Fruit fly (Drosophila melanogaster) whole organism, embryonic: ENCODE data around the gene Pcyt1.

Experiments used
- Aef1 ChIP-seq: fragments of 200-800 bp; sonication (Bioruptor generic); IDR thresholded peaks from 3 replicates; pipeline ENCODE4 v1.3.6; 2022; ENCODE audit warnings: missing biosample characterization, missing genetic modification characterization
- CG1024 ChIP-seq: fragments of 200-800 bp; sonication (Bioruptor generic); IDR thresholded peaks from 2 replicates; pipeline ENCODE4 v1.3.6; 2022; ENCODE audit warnings: missing biosample characterization, missing genetic modification characterization
- CG12659 ChIP-seq: fragments of 200-800 bp; sonication (Bioruptor generic); optimal IDR thresholded peaks from 3 replicates; lab custom pipeline; 2017; ENCODE audit warnings: mild to moderate bottlenecking, missing biosample characterization, missing genetic modification reagents, missing genetic modification characterization
- CG14441 ChIP-seq: fragments of 200-800 bp; sonication (Bioruptor generic); IDR thresholded peaks from 2 replicates; pipeline ENCODE4 v1.3.6; 2022; ENCODE audit warnings: missing biosample characterization, missing genetic modification characterization
- CG14860 ChIP-seq: fragments of 200-800 bp; sonication (Bioruptor generic); IDR thresholded peaks from 3 replicates; pipeline ENCODE4 v1.3.6; 2022; ENCODE audit warnings: missing biosample characterization, missing genetic modification characterization; ENCODE audit not compliant: partially characterized antibody
- CG1602 ChIP-seq: fragments of 200-800 bp; sonication (Bioruptor generic); optimal IDR thresholded peaks from 3 replicates; lab custom pipeline; 2016; ENCODE audit warnings: missing biosample characterization, missing genetic modification characterization
- CG2129 ChIP-seq: fragments of 200-800 bp; sonication (Bioruptor generic); IDR thresholded peaks from 2 replicates; pipeline ENCODE4 v1.3.6; 2022; ENCODE audit warnings: missing biosample characterization, missing genetic modification characterization; ENCODE audit not compliant: partially characterized antibody
- CG30431 ChIP-seq: fragments of 200-800 bp; sonication (Bioruptor generic); optimal IDR thresholded peaks from 2 replicates; lab custom pipeline; 2017; ENCODE audit warnings: missing biosample characterization, missing genetic modification characterization
- CG3407 ChIP-seq: fragments of 200-800 bp; sonication (Bioruptor generic); optimal IDR thresholded peaks from 2 replicates; lab custom pipeline; 2018; ENCODE audit warnings: missing biosample characterization, mild to moderate bottlenecking, missing genetic modification characterization
- CG34422 ChIP-seq: fragments of 200-800 bp; sonication (Bioruptor generic); IDR thresholded peaks from 3 replicates; pipeline ENCODE4 v1.3.6; 2022; ENCODE audit warnings: missing biosample characterization, missing genetic modification characterization
- CG4328 ChIP-seq: fragments of 200-800 bp; sonication (Bioruptor generic); optimal IDR thresholded peaks from 3 replicates; lab custom pipeline; 2017; ENCODE audit warnings: missing biosample characterization, missing genetic modification reagents, missing genetic modification characterization
- CG4404 ChIP-seq: fragments of 200-800 bp; sonication (Bioruptor generic); IDR thresholded peaks from 2 replicates; pipeline ENCODE4 v1.3.6; 2022; ENCODE audit warnings: missing biosample characterization, missing genetic modification characterization
- CG4854 ChIP-seq: fragments of 200-800 bp; sonication (Bioruptor generic); optimal IDR thresholded peaks from 2 replicates; lab custom pipeline; 2016; ENCODE audit warnings: missing biosample characterization, missing genetic modification characterization, inconsistent platforms
- CG5245 ChIP-seq: fragments of 200-800 bp; sonication (Bioruptor generic); optimal IDR thresholded peaks from 3 replicates; lab custom pipeline; 2016; ENCODE audit warnings: missing biosample characterization, missing genetic modification characterization
- CG5953 ChIP-seq: fragments of 200-800 bp; sonication (Bioruptor generic); IDR thresholded peaks from 2 replicates; pipeline ENCODE4 v1.3.6; 2022; ENCODE audit warnings: missing biosample characterization, missing genetic modification characterization
- CG6654 ChIP-seq: fragments of 200-800 bp; sonication (Bioruptor generic); optimal IDR thresholded peaks from 2 replicates; lab custom pipeline; 2017; ENCODE audit warnings: missing biosample characterization, mild to moderate bottlenecking, missing genetic modification characterization
- CG6683 ChIP-seq: fragments of 200-800 bp; sonication (Bioruptor generic); optimal IDR thresholded peaks from 2 replicates; lab custom pipeline; 2017; ENCODE audit warnings: missing biosample characterization, mild to moderate bottlenecking, missing genetic modification characterization, missing genetic modification reagents
- CG6854 ChIP-seq: fragments of 200-800 bp; sonication (Bioruptor generic); optimal IDR thresholded peaks from 3 replicates; lab custom pipeline; 2017; ENCODE audit warnings: missing biosample characterization, mild to moderate bottlenecking, missing genetic modification characterization
- CG7786 ChIP-seq: fragments of 200-800 bp; sonication (Bioruptor generic); optimal IDR thresholded peaks from 2 replicates; lab custom pipeline; 2016; ENCODE audit warnings: missing biosample characterization, missing genetic modification characterization
- Camta ChIP-seq: fragments of 200-800 bp; sonication (Bioruptor generic); optimal IDR thresholded peaks from 2 replicates; lab custom pipeline; 2016; ENCODE audit warnings: missing biosample characterization, missing genetic modification characterization
- D ChIP-seq, 2 experiments: fragments of 200-800 bp in 1 of 2; fragments of >200 bp in 1 of 2; sonication (Bioruptor generic) in 1 of 2; optimal IDR thresholded peaks; 2 replicates in 1 of 2; 3 replicates in 1 of 2; lab custom pipeline; 2017; ENCODE audit warnings: mild to moderate bottlenecking in 1 of 2, missing biosample characterization in 1 of 2, missing genetic modification characterization in 1 of 2, missing genetic modification reagents in 1 of 2
- Dek ChIP-seq: fragments of 200-800 bp; sonication (Bioruptor generic); optimal IDR thresholded peaks from 3 replicates; lab custom pipeline; 2019; ENCODE audit warnings: missing biosample characterization, mild to moderate bottlenecking, missing genetic modification characterization, moderate library complexity
- Dll ChIP-seq: fragments of 200-800 bp; sonication (Bioruptor generic); IDR thresholded peaks from 4 replicates; pipeline ENCODE4 v1.3.6; 2022; ENCODE audit warnings: missing biosample characterization, missing genetic modification characterization; ENCODE audit not compliant: partially characterized antibody
- Doc2 ChIP-seq: fragments of 200-800 bp; sonication (Bioruptor generic); IDR thresholded peaks from 2 replicates; pipeline ENCODE4 v1.3.6; 2022; ENCODE audit warnings: missing biosample characterization, missing genetic modification characterization
- Dp ChIP-seq: fragments of 200-800 bp; sonication (Bioruptor generic); optimal IDR thresholded peaks from 2 replicates; lab custom pipeline; 2018; ENCODE audit warnings: missing biosample characterization, mild to moderate bottlenecking, missing genetic modification characterization, moderate library complexity
- Eip74EF ChIP-seq, 2 experiments: fragments of 200-800 bp in 1 of 2; fragments of >200 bp in 1 of 2; sonication (Bioruptor generic) in 1 of 2; optimal IDR thresholded peaks; 2 replicates each; lab custom pipeline; 2017 to 2019; ENCODE audit warnings: missing biosample characterization in 2 of 2, missing genetic modification characterization in 2 of 2, mild to moderate bottlenecking in 1 of 2, moderate library complexity in 1 of 2
- Mad ChIP-seq: fragments of 200-800 bp; sonication (Bioruptor generic); optimal IDR thresholded peaks from 2 replicates; lab custom pipeline; 2016; ENCODE audit warnings: missing biosample characterization, missing genetic modification characterization
- Oaz ChIP-seq: fragments of 200-800 bp; sonication (Bioruptor generic); IDR thresholded peaks from 2 replicates; pipeline ENCODE4 v1.3.6; 2022; ENCODE audit warnings: missing biosample characterization, missing genetic modification characterization
- Sox100B ChIP-seq: fragments of 200-800 bp; sonication (Bioruptor generic); optimal IDR thresholded peaks from 3 replicates; lab custom pipeline; 2018; ENCODE audit warnings: missing biosample characterization, mild to moderate bottlenecking, missing genetic modification characterization
- ato ChIP-seq: fragments of 200-800 bp; sonication (Bioruptor generic); IDR thresholded peaks from 2 replicates; pipeline ENCODE4 v1.3.6; 2022; ENCODE audit warnings: missing biosample characterization, missing genetic modification characterization; ENCODE audit not compliant: partially characterized antibody
- bsh ChIP-seq, 2 experiments: fragments of 200-800 bp; sonication (Bioruptor generic); optimal IDR thresholded peaks; 2 replicates each; lab custom pipeline; 2017 to 2018; ENCODE audit warnings: mild to moderate bottlenecking in 2 of 2, missing biosample characterization in 2 of 2, missing genetic modification characterization in 2 of 2, moderate library complexity in 1 of 2
- en ChIP-seq: fragments of 200-800 bp; sonication (Bioruptor generic); optimal IDR thresholded peaks from 2 replicates; lab custom pipeline; 2016; ENCODE audit warnings: missing biosample characterization, missing genetic modification characterization
- gem ChIP-seq: fragments of 200-800 bp; sonication (Bioruptor generic); optimal IDR thresholded peaks from 2 replicates; lab custom pipeline; 2019; ENCODE audit warnings: missing biosample characterization, mild to moderate bottlenecking, missing genetic modification characterization, moderate library complexity
- grn ChIP-seq: fragments of 200-800 bp; sonication (Bioruptor generic); optimal IDR thresholded peaks from 3 replicates; lab custom pipeline; 2017; ENCODE audit warnings: missing biosample characterization, missing genetic modification characterization
- hb ChIP-seq: fragments of 200-800 bp; sonication (Bioruptor generic); IDR thresholded peaks from 3 replicates; pipeline ENCODE4 v1.3.6; 2022; ENCODE audit warnings: missing biosample characterization, missing genetic modification characterization; ENCODE audit not compliant: partially characterized antibody
- klu ChIP-seq: fragments of 200-800 bp; sonication (Bioruptor generic); IDR thresholded peaks from 2 replicates; pipeline ENCODE4 v1.3.6; 2022; ENCODE audit warnings: missing biosample characterization, missing genetic modification characterization
- lbe ChIP-seq: fragments of 200-800 bp; sonication (Bioruptor generic); optimal IDR thresholded peaks from 2 replicates; lab custom pipeline; 2016; ENCODE audit warnings: missing biosample characterization, mild to moderate bottlenecking, missing genetic modification characterization
- lov ChIP-seq, 2 experiments: fragments of 200-800 bp in 1 of 2; fragments of >200 bp in 1 of 2; sonication (Bioruptor generic) in 1 of 2; IDR thresholded peaks in 1 of 2; optimal IDR thresholded peaks in 1 of 2; 2 replicates in 1 of 2; 3 replicates in 1 of 2; pipeline versions ENCODE4 v1.3.6 to Lab custom; 2017 to 2022; ENCODE audit warnings: missing biosample characterization in 1 of 2, missing genetic modification characterization in 1 of 2
- nerfin-1 ChIP-seq: fragments of 200-800 bp; sonication (Bioruptor generic); optimal IDR thresholded peaks from 3 replicates; lab custom pipeline; 2019; ENCODE audit warnings: missing biosample characterization, mild to moderate bottlenecking, missing genetic modification characterization, moderate library complexity
- pita ChIP-seq: fragments of 200-800 bp; sonication (Bioruptor generic); optimal IDR thresholded peaks from 2 replicates; lab custom pipeline; 2017; ENCODE audit warnings: missing biosample characterization, mild to moderate bottlenecking, missing genetic modification characterization
- prd ChIP-seq, 3 experiments: fragments of >200 bp in 2 of 3; fragments of 200-800 bp in 1 of 3; sonication (Bioruptor generic) in 1 of 3; optimal IDR thresholded peaks in 2 of 3; IDR thresholded peaks in 1 of 3; 2 replicates in 2 of 3; 3 replicates in 1 of 3; pipeline versions ENCODE4 v1.3.6 to Lab custom; 2017 to 2022; ENCODE audit warnings: missing biosample characterization in 1 of 3, missing genetic modification characterization in 1 of 3
- pum ChIP-seq: fragments of 200-800 bp; sonication (Bioruptor generic); optimal IDR thresholded peaks from 2 replicates; lab custom pipeline; 2016; ENCODE audit warnings: missing biosample characterization, missing genetic modification characterization
- rib ChIP-seq: fragments of 200-800 bp; sonication (Bioruptor generic); IDR thresholded peaks from 2 replicates; pipeline ENCODE4 v1.3.6; 2022; ENCODE audit warnings: missing biosample characterization, missing genetic modification characterization
- tll ChIP-seq, 2 experiments: fragments of 200-800 bp in 1 of 2; fragments of >200 bp in 1 of 2; sonication (Bioruptor generic) in 1 of 2; optimal IDR thresholded peaks; 2 replicates each; lab custom pipeline; 2017 to 2019; ENCODE audit warnings: missing biosample characterization in 2 of 2, missing genetic modification characterization in 2 of 2, mild to moderate bottlenecking in 1 of 2, moderate library complexity in 1 of 2
- wek ChIP-seq: fragments of 200-800 bp; sonication (Bioruptor generic); optimal IDR thresholded peaks from 3 replicates; lab custom pipeline; 2018; ENCODE audit warnings: missing biosample characterization, mild to moderate bottlenecking, missing genetic modification characterization, moderate library complexity
- zen ChIP-seq: fragments of 200-800 bp; sonication (Bioruptor generic); optimal IDR thresholded peaks from 3 replicates; lab custom pipeline; 2018; ENCODE audit warnings: missing biosample characterization, mild to moderate bottlenecking, missing genetic modification characterization, moderate library complexity
- zf30C ChIP-seq: fragments of 200-800 bp; sonication (Bioruptor generic); optimal IDR thresholded peaks from 3 replicates; lab custom pipeline; 2018; ENCODE audit warnings: missing biosample characterization, mild to moderate bottlenecking, missing genetic modification characterization

Gene Pcyt1

DNA sequence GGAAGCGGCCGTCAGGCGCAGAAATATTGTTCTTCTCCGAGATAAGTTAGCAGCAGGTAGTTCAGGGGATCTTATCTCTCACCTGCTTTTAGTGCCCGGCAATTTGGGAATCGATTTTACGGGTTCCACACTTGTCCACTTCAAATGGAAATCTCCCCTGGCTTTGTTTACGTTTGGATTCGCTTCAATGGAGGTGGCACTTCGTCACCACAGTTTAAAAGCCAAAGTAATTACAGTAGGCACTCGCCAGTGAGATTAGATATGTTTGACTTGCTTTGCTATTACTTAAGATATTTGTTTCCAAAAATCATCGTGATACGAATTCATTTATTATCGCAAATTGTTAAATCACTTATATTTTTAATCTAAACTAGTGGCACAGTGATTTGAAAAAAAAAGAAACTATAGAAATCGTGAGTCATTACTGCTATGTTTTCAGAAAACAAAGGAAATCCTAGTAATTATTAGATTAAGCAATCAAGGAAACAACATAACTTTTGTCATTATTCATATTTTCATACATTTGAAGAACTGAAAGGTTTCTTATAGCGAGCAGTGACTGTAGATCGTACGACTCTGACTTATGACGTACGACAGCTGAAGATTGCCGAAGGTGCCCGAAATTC, 2.6 kb downstream of the Pcyt1 start (continued):
- TF ChIP-seq Mad (GFP tag; lab: Kevin White, UChicago) (no peak), wek (GFP tag; lab: Kevin White, UChicago) (no peak), Oaz (GFP tag; lab: Robert Waterston, UW) (0 out of 2 replicates have a peak, but pooled peaks have one; percentile 17), zen (tag; lab: Kevin White, UChicago) (peak; percentile 25), Dek (tag; lab: Kevin White, UChicago) (peak; percentile 70), prd (optimal IDR thresholded peaks at IDR 0.05; lab: Kevin White, UChicago) (no peak), prd (GFP tag; IDR thresholded peaks at IDR 0.05; lab: Robert Waterston, UW) (peak; percentile 51; the same call in 2 of the 3 replicates), lbe (GFP tag; lab: Kevin White, UChicago) (peak; percentile 76), CG14441 (GFP tag; lab: Robert Waterston, UW) (no peak), CG4328 (GFP tag; lab: Kevin White, UChicago) (peak; percentile 25), Eip74EF (GFP tag; optimal IDR thresholded peaks at IDR 0.05; lab: Kevin White, UChicago) (no peak), D (optimal IDR thresholded peaks at IDR 0.05; lab: Kevin White, UChicago) (no peak), D (GFP tag; optimal IDR thresholded peaks at IDR 0.05; lab: Kevin White, UChicago) (no peak), klu (GFP tag; lab: Robert Waterston, UW) (no peak), pum (peak; percentile 24), CG7786 (GFP tag; lab: Kevin White, UChicago) (peak; percentile 57), CG30431 (GFP tag; lab: Kevin White, UChicago) (no peak), CG3407 (GFP tag; lab: Kevin White, UChicago) (no peak), Camta (GFP tag; lab: Kevin White, UChicago) (no peak), lov (optimal IDR thresholded peaks at IDR 0.05; lab: Kevin White, UChicago) (no peak), lov (GFP tag; IDR thresholded peaks at IDR 0.05; lab: Robert Waterston, UW) (no peak), CG4854 (GFP tag; lab: Kevin White, UChicago) (peak; percentile 42), pita (GFP tag; lab: Kevin White, UChicago) (no peak), CG4404 (GFP tag; lab: Robert Waterston, UW) (peak; percentile 43; the same call in 1 of the 2 replicates), hb (no peak), nerfin-1 (tag; lab: Kevin White, UChicago) (no peak), zf30C (no peak), CG5245 (GFP tag; lab: Kevin White, UChicago) (peak; percentile 4), Dp (GFP tag; lab: Kevin White, UChicago) (no peak), CG34422 (GFP tag; lab: Robert Waterston, UW) (no peak), CG1602 (GFP tag; lab: Kevin White, UChicago) (peak; percentile 43), Aef1 (peak; percentile 30; the same call in 1 of the 3 replicates), ato (GFP tag; lab: Robert Waterston, UW) (no peak), CG1024 (GFP tag; lab: Robert Waterston, UW) (no peak), gem (tag; lab: Kevin White, UChicago) (peak; percentile 81), bsh (GFP tag; optimal IDR thresholded peaks at IDR 0.05; lab: Kevin White, UChicago) (peak in 1 of 2 experiments; percentile 21), CG2129 (GFP tag; lab: Robert Waterston, UW) (no peak), Sox100B (GFP tag; lab: Kevin White, UChicago) (peak; percentile 74), rib (GFP tag; lab: Robert Waterston, UW) (no peak), CG12659 (GFP tag; lab: Kevin White, UChicago) (peak; percentile 52), tll (GFP tag; optimal IDR thresholded peaks at IDR 0.05; lab: Kevin White, UChicago) (no peak), CG5953 (GFP tag; lab: Robert Waterston, UW) (no peak), en (GFP tag; lab: Kevin White, UChicago) (no peak), grn (GFP tag; lab: Kevin White, UChicago) (peak; percentile 68), CG6683 (no peak), Dll (no peak), Doc2 (GFP tag; lab: Robert Waterston, UW) (no peak), CG6854 (GFP tag; lab: Kevin White, UChicago) (peak; percentile 41), CG14860 (GFP tag; lab: Robert Waterston, UW) (no peak), CG6654 (GFP tag; lab: Kevin White, UChicago) (peak; percentile 3)
